Worm (Caenorhabditis elegans): ENCODE results near the gene F17C11.26.

The F17C11.26 gene

DNA sequence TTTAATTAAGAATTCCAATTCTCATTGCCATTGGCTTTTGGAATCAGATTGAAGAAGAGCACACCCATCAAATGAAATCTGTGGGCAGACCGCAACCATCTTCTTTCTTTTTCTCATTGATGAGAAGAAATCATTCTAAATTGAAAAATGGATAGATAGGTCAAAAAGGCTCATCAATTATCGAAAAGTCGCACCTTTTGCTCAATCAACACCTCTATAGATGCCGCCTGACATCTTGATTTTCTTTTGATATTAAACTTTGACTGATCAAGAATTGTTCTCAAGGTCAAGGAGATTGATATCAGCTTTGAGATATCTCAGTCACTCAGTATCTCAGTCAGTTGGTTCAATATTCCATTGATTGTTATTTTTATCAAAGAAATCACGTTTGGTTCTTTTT, 31.3 kb upstream of the F17C11.26 start:
- TF ChIP-seq nhr-25 (tag; optimal IDR thresholded peaks at IDR 0.05) (no peak), nhr-11 (tag; optimal IDR thresholded peaks at IDR 0.05) (no peak), unc-62 (GFP tag; optimal IDR thresholded peaks at IDR 0.05) (no peak), nhr-237 (tag; optimal IDR thresholded peaks at IDR 0.05) (no peak), ztf-4 (tag; optimal IDR thresholded peaks at IDR 0.05) (no peak), fkh-2 (tag; optimal IDR thresholded peaks at IDR 0.05) (no peak)

DNA sequence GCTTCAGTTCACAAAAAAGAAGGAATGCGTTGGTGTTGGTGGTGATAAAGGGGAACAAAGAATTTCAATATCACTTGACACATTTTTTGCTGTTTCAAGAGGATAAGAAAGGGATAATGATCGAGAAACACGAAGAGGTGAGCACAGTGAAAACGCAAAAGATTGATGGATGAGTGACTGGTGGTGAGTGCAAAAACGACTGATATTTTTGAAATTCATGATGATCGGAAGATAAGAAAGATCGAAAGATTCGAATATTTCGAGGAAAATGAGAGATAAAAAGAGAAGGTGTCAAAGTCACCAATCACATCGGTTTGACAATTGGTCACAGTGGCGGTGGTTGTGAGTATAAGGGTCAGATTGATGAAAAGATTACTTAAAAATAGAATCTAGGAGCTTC, 25.3 kb upstream of the F17C11.26 start:
- TF ChIP-seq daf-12 (tag; optimal IDR thresholded peaks at IDR 0.05) (no peak), unc-62 (GFP tag; optimal IDR thresholded peaks at IDR 0.05) (peak; percentile 82), ceh-9 (tag; optimal IDR thresholded peaks at IDR 0.05) (no peak), ama-1 (optimal IDR thresholded peaks at IDR 0.05) (no peak), elt-1 (tag; optimal IDR thresholded peaks at IDR 0.05) (peak; percentile 76), nfya-1 (tag; optimal IDR thresholded peaks at IDR 0.05; ENCODE audit: insufficient read depth) (peak; percentile 15), ceh-28 (tag; optimal IDR thresholded peaks at IDR 0.05) (no peak)

ce11 chrV:10918373-10918772, 22.9 kb upstream of the F17C11.26 start, which contains the start of gene F58B4.2:
Gene F58B4.2, minus strand, starts transcription at chrV:10918473.
- TF ChIP-seq ztf-4 (tag; optimal IDR thresholded peaks at IDR 0.05), result no peak
- TF ChIP-seq fkh-10 (GFP tag; optimal IDR thresholded peaks at IDR 0.05), result no peak
- no peak for TF ChIP-seq daf-12 (tag; optimal IDR thresholded peaks at IDR 0.05)
- TF ChIP-seq fkh-2 (tag; optimal IDR thresholded peaks at IDR 0.05), result no peak
- no peak for TF ChIP-seq nfya-1 (tag; optimal IDR thresholded peaks at IDR 0.05; ENCODE audit: insufficient read depth)
- no peak for TF ChIP-seq ceh-28 (tag; optimal IDR thresholded peaks at IDR 0.05)
- no peak for TF ChIP-seq ceh-9 (tag; optimal IDR thresholded peaks at IDR 0.05)
- no peak for TF ChIP-seq elt-1 (tag; optimal IDR thresholded peaks at IDR 0.05)
- no peak for TF ChIP-seq pqm-1 (tag; optimal IDR thresholded peaks at IDR 0.05)
- no peak for TF ChIP-seq aly-2 (tag; optimal IDR thresholded peaks at IDR 0.05)
- TF ChIP-seq lin-15B (tag; optimal IDR thresholded peaks at IDR 0.05), result no peak
- TF ChIP-seq tbx-2 (tag; optimal IDR thresholded peaks at IDR 0.05), result no peak
- no peak for TF ChIP-seq elt-2 (tag; optimal IDR thresholded peaks at IDR 0.05)

DNA sequence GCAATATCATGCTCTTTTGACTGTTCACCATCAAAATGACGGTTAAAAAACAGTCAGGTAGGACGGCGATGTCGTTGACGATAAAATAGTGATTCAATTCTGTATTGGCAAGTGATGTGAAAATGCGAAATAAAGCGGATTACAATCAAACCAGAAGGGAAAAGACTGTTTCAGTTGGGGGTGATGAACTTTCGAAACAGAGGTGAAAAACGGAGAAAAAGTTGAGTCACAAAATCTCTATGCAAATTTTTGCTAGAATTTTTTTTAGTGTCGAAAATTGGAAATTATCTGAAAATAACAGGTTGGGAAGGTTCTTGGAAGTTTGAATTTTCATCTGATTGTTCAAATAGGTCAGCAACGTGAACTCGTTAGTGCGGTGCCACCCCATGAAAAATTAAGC, 19.5 kb upstream of the F17C11.26 start, which contains the start of gene nas-31:
nas-31 (minus strand) TSS at position 101 of the 400 bp plus-strand sequence.
- TF ChIP-seq egl-27 (tag; optimal IDR thresholded peaks at IDR 0.05) (no peak), nhr-12 (tag; optimal IDR thresholded peaks at IDR 0.05) (no peak), fos-1 (tag; optimal IDR thresholded peaks at IDR 0.05) (no peak), eor-1 (tag; optimal IDR thresholded peaks at IDR 0.05) (no peak), fkh-10 (GFP tag; optimal IDR thresholded peaks at IDR 0.05) (no peak), jun-1 (tag; optimal IDR thresholded peaks at IDR 0.05) (no peak), elt-2 (tag; optimal IDR thresholded peaks at IDR 0.05) (no peak), aly-2 (tag; optimal IDR thresholded peaks at IDR 0.05) (no peak), lin-39 (tag; optimal IDR thresholded peaks at IDR 0.05) (no peak), nhr-43 (tag; optimal IDR thresholded peaks at IDR 0.05; ENCODE audit: poor library complexity, severe bottlenecking) (no peak)

- TF ChIP-seq lin-15B (tag; optimal IDR thresholded peaks at IDR 0.05) (no peak), nhr-43 (tag; optimal IDR thresholded peaks at IDR 0.05; ENCODE audit: poor library complexity, severe bottlenecking) (no peak), ceh-82 (tag; optimal IDR thresholded peaks at IDR 0.05) (no peak), nfya-1 (tag; optimal IDR thresholded peaks at IDR 0.05; ENCODE audit: insufficient read depth) (no peak), snpc-4 (tag; optimal IDR thresholded peaks at IDR 0.05) (no peak), ztf-4 (tag; optimal IDR thresholded peaks at IDR 0.05) (no peak), tbx-2 (tag; optimal IDR thresholded peaks at IDR 0.05) (no peak), pha-4 (tag; optimal IDR thresholded peaks at IDR 0.05) (no peak), sea-2 (GFP tag; optimal IDR thresholded peaks at IDR 0.05) (no peak), nhr-28 (tag; optimal IDR thresholded peaks at IDR 0.05) (no peak), ceh-9 (tag; optimal IDR thresholded peaks at IDR 0.05) (no peak)
These were observed 18.0 kb upstream of the F17C11.26 start, which contains the start of gene F58B4.7 for ce11 chrV:10923229-10923628. Gene F58B4.7, minus strand, starts transcription at chrV:10923329.

DNA sequence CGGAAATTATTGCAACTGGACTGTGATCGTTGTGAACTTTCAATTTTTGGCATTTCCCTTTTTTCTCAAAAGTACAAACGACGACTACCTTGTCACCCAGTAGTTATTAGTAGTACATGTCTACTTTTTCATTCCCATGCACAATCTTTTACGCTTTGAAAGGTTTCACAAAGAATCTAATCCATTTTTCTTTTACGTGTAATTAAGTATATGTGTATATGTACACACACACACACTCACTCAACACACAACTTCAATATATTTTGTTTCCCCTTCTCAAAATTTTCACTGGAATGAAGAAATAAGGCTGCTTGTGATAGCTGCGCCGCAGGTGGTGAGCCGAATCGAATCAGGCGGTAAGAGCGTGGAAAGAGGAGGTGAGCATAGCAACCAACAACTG, 16.5 kb upstream of the F17C11.26 start, which contains the start of gene F58B4.6:
F58B4.6 (plus strand) TSS at position 301 of the 400 bp plus-strand sequence.
- TF ChIP-seq lin-39 (tag; optimal IDR thresholded peaks at IDR 0.05), result no peak
- TF ChIP-seq ceh-9 (tag; optimal IDR thresholded peaks at IDR 0.05), result no peak
- no peak for TF ChIP-seq eor-1 (tag; optimal IDR thresholded peaks at IDR 0.05)
- no peak for TF ChIP-seq ceh-28 (tag; optimal IDR thresholded peaks at IDR 0.05)
- TF ChIP-seq nhr-23 (tag; optimal IDR thresholded peaks at IDR 0.05), result no peak

All from whole organism, L3 larva.